Worm (Caenorhabditis elegans) whole organism, L4 larva: Measurements from ENCODE around the gene F44B9.10.

ENCODE experiments used
- R02D3.7 ChIP-seq: fragments of 150-350 bp; sonication (generic microtip); optimal IDR thresholded peaks from 3 replicates; lab custom pipeline; 2014; ENCODE audit warnings: missing biosample characterization, missing genetic modification characterization
- ama-1 ChIP-seq: fragments of 150-350 bp; optimal IDR thresholded peaks from 2 replicates; lab custom pipeline; 2014; ENCODE audit warnings: inconsistent platforms, mixed read lengths
- fkh-10 ChIP-seq: fragments of 150-350 bp; optimal IDR thresholded peaks from 2 replicates; lab custom pipeline; 2014; ENCODE audit warnings: missing biosample characterization, missing genetic modification reagents, missing genetic modification characterization
- lin-13 ChIP-seq: fragments of 150-350 bp; optimal IDR thresholded peaks from 2 replicates; lab custom pipeline; 2014; ENCODE audit warnings: missing biosample characterization, missing genetic modification reagents, missing genetic modification characterization
- nhr-42 ChIP-seq: fragments of 200-800 bp; sonication (Bioruptor generic); IDR thresholded peaks from 2 replicates; pipeline ENCODE4 v1.3.6; 2022; ENCODE audit warnings: missing genetic modification characterization, missing compliant biosample characterization
- nhr-77 ChIP-seq: fragments of 150-350 bp; optimal IDR thresholded peaks from 2 replicates; lab custom pipeline; 2014; ENCODE audit warnings: missing biosample characterization, missing genetic modification characterization
- pha-4 ChIP-seq, 2 experiments: fragments of 150-350 bp in 1 of 2; fragments of 200-800 bp in 1 of 2; sonication (Bioruptor generic) in 1 of 2; IDR thresholded peaks in 1 of 2; optimal IDR thresholded peaks in 1 of 2; 2 replicates each; pipeline versions ENCODE4 v1.3.6 to Lab custom; 2014 to 2022; ENCODE audit warnings: missing genetic modification characterization in 2 of 2, missing genetic modification reagents in 2 of 2, missing biosample characterization in 1 of 2, missing compliant biosample characterization in 1 of 2
- saeg-2 ChIP-seq: fragments of 200-800 bp; sonication (Bioruptor generic); IDR thresholded peaks from 2 replicates; pipeline ENCODE4 v1.3.6; 2022; ENCODE audit warnings: missing genetic modification reagents, missing genetic modification characterization, missing compliant biosample characterization
- snpc-1.2 ChIP-seq: fragments of 200-800 bp; sonication (Bioruptor generic); IDR thresholded peaks from 2 replicates; pipeline ENCODE4 v1.3.6; 2022; ENCODE audit warnings: missing genetic modification reagents, missing genetic modification characterization, missing compliant biosample characterization
- tag-97 ChIP-seq: fragments of 200-800 bp; sonication (Bioruptor generic); IDR thresholded peaks from 2 replicates; pipeline ENCODE4 v1.3.6; 2022; ENCODE audit warnings: missing genetic modification characterization, missing compliant biosample characterization
- ztf-11 ChIP-seq: fragments of 150-350 bp; optimal IDR thresholded peaks from 2 replicates; lab custom pipeline; 2014; ENCODE audit warnings: missing biosample characterization, missing genetic modification characterization

- TF ChIP-seq pha-4 (GFP tag; IDR thresholded peaks at IDR 0.05; lab: Robert Waterston, UW) (no peak), pha-4 (tag; optimal IDR thresholded peaks at IDR 0.05; lab: Kevin White, UChicago) (no peak), lin-13 (no peak), fkh-10 (GFP tag; lab: Kevin White, UChicago) (no peak), saeg-2 (GFP tag; lab: Robert Waterston, UW) (no peak), snpc-1.2 (no peak), nhr-42 (GFP tag; lab: Robert Waterston, UW) (no peak), ztf-11 (no peak), nhr-77 (tag; lab: Kevin White, UChicago) (no peak), R02D3.7 (no peak), ama-1 (lab: Kevin White, UChicago) (no peak), tag-97 (no peak)
Observed at ce11 chrIII:8017053-8017452, 16.4 kb downstream of the F44B9.10 start.
